Fruit fly (Drosophila melanogaster) whole organism, embryonic: ENCODE results near the gene CG3651.

Experiments
- Adf1 ChIP-seq: fragments of 200-800 bp; sonication (Bioruptor generic); IDR thresholded peaks from 2 replicates; pipeline ENCODE4 v1.3.6; 2022; ENCODE audit warnings: missing biosample characterization, missing genetic modification characterization
- CG10431 ChIP-seq: fragments of 200-800 bp; sonication (Bioruptor generic); optimal IDR thresholded peaks from 3 replicates; lab custom pipeline; 2018; ENCODE audit warnings: missing biosample characterization, mild to moderate bottlenecking, missing genetic modification characterization
- CTCF ChIP-seq: fragments of 200-800 bp; sonication (Bioruptor generic); optimal IDR thresholded peaks from 2 replicates; lab custom pipeline; 2017; ENCODE audit warnings: missing biosample characterization, mild to moderate bottlenecking, missing genetic modification characterization, moderate library complexity
- Dfd ChIP-seq, 2 experiments: fragments of >200 bp; optimal IDR thresholded peaks; 2 replicates each; lab custom pipeline; 2017; ENCODE audit warnings: missing biosample characterization in 2 of 2, missing genetic modification characterization in 2 of 2
- Ets65A ChIP-seq: fragments of 200-800 bp; sonication (Bioruptor generic); peaks from one replicate; lab custom pipeline; 2016; ENCODE audit warnings: missing biosample characterization, missing genetic modification characterization
- Mrtf ChIP-seq: fragments of 200-800 bp; sonication (Bioruptor generic); IDR thresholded peaks from 3 replicates; pipeline ENCODE4 v1.3.6; 2022; ENCODE audit warnings: missing biosample characterization, missing genetic modification characterization
- Pdp1 ChIP-seq, 2 experiments: fragments of 200-800 bp; sonication (Bioruptor generic); optimal IDR thresholded peaks; 3 replicates each; lab custom pipeline; 2016; ENCODE audit warnings: missing biosample characterization in 2 of 2, missing genetic modification characterization in 2 of 2, mild to moderate bottlenecking in 1 of 2, moderate library complexity in 1 of 2
- aop ChIP-seq: fragments of 200-800 bp; sonication (Bioruptor generic); IDR thresholded peaks from 2 replicates; pipeline ENCODE4 v1.3.6; 2022; ENCODE audit warnings: missing biosample characterization, missing genetic modification characterization
- bcd ChIP-seq: fragments of 200-800 bp; sonication (Bioruptor generic); optimal IDR thresholded peaks from 2 replicates; lab custom pipeline; 2017; ENCODE audit warnings: missing biosample characterization, mild to moderate bottlenecking, missing genetic modification characterization
- gfzf ChIP-seq: fragments of 200-800 bp; sonication (Bioruptor generic); optimal IDR thresholded peaks from 2 replicates; lab custom pipeline; 2016; ENCODE audit warnings: missing biosample characterization, mild to moderate bottlenecking, missing genetic modification characterization, moderate library complexity
- trh ChIP-seq: fragments of 200-800 bp; sonication (Bioruptor generic); optimal IDR thresholded peaks from 2 replicates; lab custom pipeline; 2016; ENCODE audit warnings: missing biosample characterization, missing genetic modification characterization
- tx ChIP-seq: fragments of 200-800 bp; sonication (Bioruptor generic); optimal IDR thresholded peaks from 2 replicates; lab custom pipeline; 2016; ENCODE audit warnings: missing biosample characterization, missing genetic modification characterization

DNA sequence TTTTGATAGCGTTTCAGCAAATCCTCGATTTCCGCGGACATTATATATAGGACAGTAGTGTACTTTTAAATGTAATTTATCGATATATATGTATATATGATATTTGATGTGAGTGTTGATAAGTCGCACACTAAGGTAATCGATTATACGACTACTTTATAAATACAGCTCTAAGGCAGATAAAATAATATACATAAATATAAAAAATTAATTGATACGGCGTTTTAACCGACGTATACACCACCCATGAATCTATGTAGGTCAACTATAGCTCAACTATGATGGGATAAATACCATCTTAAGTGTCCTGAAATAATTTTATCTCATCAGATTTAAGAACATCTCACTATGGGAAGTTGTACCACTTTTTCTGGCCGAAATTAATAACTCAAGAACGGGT lies 13.9 kb upstream of the CG3651 start, which contains the start of gene CG10834:
- TF ChIP-seq CTCF (no peak), Ets65A (GFP tag; lab: Kevin White, UChicago) (no peak), Dfd (GFP tag; optimal IDR thresholded peaks at IDR 0.05; lab: Kevin White, UChicago) (no peak), Adf1 (GFP tag; lab: Robert Waterston, UW) (no peak), Mrtf (no peak), bcd (no peak), trh (no peak), gfzf (GFP tag; lab: Kevin White, UChicago) (no peak), aop (no peak), CG10431 (GFP tag; lab: Kevin White, UChicago) (no peak), tx (GFP tag; lab: Kevin White, UChicago) (no peak), Pdp1 (GFP tag; optimal IDR thresholded peaks at IDR 0.05; lab: Kevin White, UChicago) (no peak)
